Fruit fly (Drosophila melanogaster): Measurements from ENCODE around the gene CG13458.

Gene CG13458

dm6 chr3L:15113257-15113656 is at the start of gene CG13458:
Gene CG13458, plus strand, starts transcription at chr3L:15113557.
- TF ChIP-seq brk (GFP tag; optimal IDR thresholded peaks at IDR 0.05) (no peak), N (GFP tag; optimal IDR thresholded peaks at IDR 0.05) (no peak), rgr (GFP tag; optimal IDR thresholded peaks at IDR 0.05) (no peak), Mio (GFP tag; optimal IDR thresholded peaks at IDR 0.05) (no peak), CrebA (GFP tag; optimal IDR thresholded peaks at IDR 0.05; ENCODE audit: borderline replicate concordance) (no peak), psq (GFP tag; optimal IDR thresholded peaks at IDR 0.05) (no peak), Vsx2 (GFP tag; optimal IDR thresholded peaks at IDR 0.05; ENCODE audit: partially characterized antibody) (no peak), Sp1 (GFP tag; optimal IDR thresholded peaks at IDR 0.05) (no peak), ey (GFP tag; optimal IDR thresholded peaks at IDR 0.05) (no peak), Hr78 (GFP tag; optimal IDR thresholded peaks at IDR 0.05) (no peak), woc (GFP tag; optimal IDR thresholded peaks at IDR 0.05) (no peak), dl (GFP tag; optimal IDR thresholded peaks at IDR 0.05; ENCODE audit: insufficient read depth in 1 of 2, partially characterized antibody in 2 of 2) (no peak), dsf (GFP tag; optimal IDR thresholded peaks at IDR 0.05; ENCODE audit: borderline replicate concordance) (no peak), Rel (GFP tag; optimal IDR thresholded peaks at IDR 0.05) (no peak), Rel (tag; optimal IDR thresholded peaks at IDR 0.05) (no peak), OdsH (GFP tag; optimal IDR thresholded peaks at IDR 0.05) (no peak), Dfd (GFP tag; optimal IDR thresholded peaks at IDR 0.05) (no peak), CG9705 (GFP tag; optimal IDR thresholded peaks at IDR 0.05) (no peak)

dm6 chr3L:15064877-15065276 is 48.5 kb upstream of the CG13458 start, which contains the start of gene Sytbeta:
Gene Sytbeta, minus strand, starts transcription at chr3L:15064977.
- no peak for TF ChIP-seq CG9705 (GFP tag; optimal IDR thresholded peaks at IDR 0.05)
- TF ChIP-seq dl (GFP tag; optimal IDR thresholded peaks at IDR 0.05; ENCODE audit: insufficient read depth in 1 of 2, partially characterized antibody in 2 of 2), result no peak
- TF ChIP-seq sage (GFP tag; optimal IDR thresholded peaks at IDR 0.05), result no peak
- TF ChIP-seq N (GFP tag; optimal IDR thresholded peaks at IDR 0.05), result no peak
- TF ChIP-seq Jra (GFP tag; optimal IDR thresholded peaks at IDR 0.05), result no peak
- TF ChIP-seq foxo (GFP tag; optimal IDR thresholded peaks at IDR 0.05), result no peak
- TF ChIP-seq Dif (GFP tag; optimal IDR thresholded peaks at IDR 0.05; ENCODE audit: partially characterized antibody), result no peak
- TF ChIP-seq br (GFP tag; optimal IDR thresholded peaks at IDR 0.05), result no peak
- TF ChIP-seq Mio (GFP tag; optimal IDR thresholded peaks at IDR 0.05), result no peak
- TF ChIP-seq rgr (GFP tag; optimal IDR thresholded peaks at IDR 0.05), result no peak
- no peak for TF ChIP-seq Sp1 (GFP tag; optimal IDR thresholded peaks at IDR 0.05)
- TF ChIP-seq sv (GFP tag; optimal IDR thresholded peaks at IDR 0.05), result no peak
- TF ChIP-seq woc (GFP tag; optimal IDR thresholded peaks at IDR 0.05), result no peak
- no peak for TF ChIP-seq tai (GFP tag; optimal IDR thresholded peaks at IDR 0.05)
- no peak for TF ChIP-seq Dfd (GFP tag; optimal IDR thresholded peaks at IDR 0.05)
- TF ChIP-seq jim (GFP tag; optimal IDR thresholded peaks at IDR 0.05), result no peak
- TF ChIP-seq Myc (optimal IDR thresholded peaks at IDR 0.05), result no peak
- no peak for TF ChIP-seq Hnf4 (GFP tag; optimal IDR thresholded peaks at IDR 0.05)
- no peak for TF ChIP-seq OdsH (GFP tag; optimal IDR thresholded peaks at IDR 0.05)
- TF ChIP-seq ey (GFP tag; optimal IDR thresholded peaks at IDR 0.05), result no peak

- peak; percentile 84 for TF ChIP-seq Myc (optimal IDR thresholded peaks at IDR 0.05)
- no peak for TF ChIP-seq rgr (GFP tag; optimal IDR thresholded peaks at IDR 0.05)
- TF ChIP-seq foxo (GFP tag; optimal IDR thresholded peaks at IDR 0.05), result no peak
- no peak for TF ChIP-seq ey (GFP tag; optimal IDR thresholded peaks at IDR 0.05)
- no peak for TF ChIP-seq GATAd (GFP tag; optimal IDR thresholded peaks at IDR 0.05)
- TF ChIP-seq woc (GFP tag; optimal IDR thresholded peaks at IDR 0.05), result no peak
Observed at dm6 chr3L:15072149-15072548, 41.2 kb upstream of the CG13458 start.

- TF ChIP-seq sage (GFP tag; optimal IDR thresholded peaks at IDR 0.05), result no peak
- TF ChIP-seq CG32264 (GFP tag; optimal IDR thresholded peaks at IDR 0.05), result no peak
- no peak for TF ChIP-seq tai (GFP tag; optimal IDR thresholded peaks at IDR 0.05)
- TF ChIP-seq OdsH (GFP tag; optimal IDR thresholded peaks at IDR 0.05), result no peak
Observed at dm6 chr3L:15073680-15074079, 39.7 kb upstream of the CG13458 start.

DNA sequence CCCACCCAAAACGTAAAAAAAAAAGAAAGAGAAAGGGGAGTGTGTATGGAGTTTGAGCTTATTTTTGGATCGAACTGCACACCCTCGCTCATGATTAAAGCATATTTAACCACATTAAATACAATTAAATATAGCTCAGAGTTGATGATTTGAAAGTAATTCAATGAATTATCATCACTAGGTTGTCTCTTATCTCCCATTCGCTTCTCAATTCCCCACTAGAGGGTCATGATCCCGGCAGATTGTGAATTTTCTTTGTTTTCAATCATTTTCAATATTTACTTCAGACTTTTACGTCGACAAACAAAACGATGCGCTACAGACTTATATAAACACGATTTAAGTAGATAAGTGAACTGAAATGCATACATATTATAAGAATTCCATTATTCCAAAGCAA is 37.0 kb upstream of the CG13458 start:
- TF ChIP-seq brk (GFP tag; optimal IDR thresholded peaks at IDR 0.05) (no peak), jim (GFP tag; optimal IDR thresholded peaks at IDR 0.05) (no peak), OdsH (GFP tag; optimal IDR thresholded peaks at IDR 0.05) (no peak), Rel (GFP tag; optimal IDR thresholded peaks at IDR 0.05) (no peak), Rel (tag; optimal IDR thresholded peaks at IDR 0.05) (no peak)

All from whole organism, wandering third instar larva.